Fruit fly (Drosophila melanogaster): ENCODE data around the gene rept.

The rept gene

DNA sequence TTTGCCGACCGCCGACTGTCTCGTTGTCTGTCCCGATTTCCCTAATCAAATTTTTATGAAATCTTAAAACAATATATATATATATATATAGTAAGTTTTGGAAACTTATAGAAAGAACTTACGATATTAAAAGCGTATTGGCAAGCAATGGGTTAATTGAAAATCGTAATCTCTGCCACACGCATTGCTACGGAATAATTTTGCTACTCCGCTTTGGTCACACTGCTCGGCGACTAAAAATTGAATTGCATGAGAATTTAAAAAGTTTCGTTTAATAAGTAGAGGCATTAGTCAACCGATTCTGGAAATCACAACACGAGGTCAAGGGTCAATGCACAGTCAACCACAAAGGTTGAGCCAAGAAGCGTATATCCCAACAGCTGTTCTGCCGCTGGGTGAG is 6.1 kb downstream of the rept start, which contains the start of gene Bet1 (continued):
- TF ChIP-seq CG9932 (GFP tag; IDR thresholded peaks at IDR 0.05) = peak; percentile 50
- peak; percentile 6 for TF ChIP-seq CG15269 (tag; optimal IDR thresholded peaks at IDR 0.05)
- TF ChIP-seq yki (optimal IDR thresholded peaks at IDR 0.05) = no peak
- TF ChIP-seq CG18262 (tag; optimal IDR thresholded peaks at IDR 0.05) = no peak
- no peak for TF ChIP-seq Oaz (GFP tag; IDR thresholded peaks at IDR 0.05)
- no peak for TF ChIP-seq CG8290 (GFP tag; optimal IDR thresholded peaks at IDR 0.05)
- TF ChIP-seq CG8290 (tag; optimal IDR thresholded peaks at IDR 0.05) = peak in 1 of 2 experiments; percentile 4
- no peak for TF ChIP-seq CG16779 (GFP tag; IDR thresholded peaks at IDR 0.05)
- TF ChIP-seq Med (GFP tag) = peak; percentile 55
- TF ChIP-seq Xrp1 (GFP tag; IDR thresholded peaks at IDR 0.05) = peak; percentile 33; the same call in 1 of the 2 replicates
- peak; percentile 13 for TF ChIP-seq CG10209 (GFP tag; optimal IDR thresholded peaks at IDR 0.05)
- no peak for TF ChIP-seq Max (GFP tag; optimal IDR thresholded peaks at IDR 0.05)
- TF ChIP-seq CG2199 (GFP tag; IDR thresholded peaks at IDR 0.05) = no peak
- no peak for TF ChIP-seq Sox100B (GFP tag; optimal IDR thresholded peaks at IDR 0.05)
- TF ChIP-seq CG3847 (GFP tag; IDR thresholded peaks at IDR 0.05) = 0 out of 2 replicates have a peak, but pooled peaks have one; percentile 24
- peak; percentile 58 for TF ChIP-seq slbo (GFP tag; IDR thresholded peaks at IDR 0.05)
- TF ChIP-seq bbx (GFP tag; IDR thresholded peaks at IDR 0.05; ENCODE audit: partially characterized antibody) = 0 out of 2 replicates have a peak, but pooled peaks have one; percentile 21
- TF ChIP-seq insv (GFP tag; optimal IDR thresholded peaks at IDR 0.05) = no peak
- no peak for TF ChIP-seq CG31441 (GFP tag; IDR thresholded peaks at IDR 0.05)
- no peak for TF ChIP-seq wek (GFP tag; optimal IDR thresholded peaks at IDR 0.05)
- peak; percentile 21 for TF ChIP-seq trem (tag; optimal IDR thresholded peaks at IDR 0.05)
- peak; percentile 38; the same call in 1 of the 3 replicates for TF ChIP-seq Optix (GFP tag; IDR thresholded peaks at IDR 0.05)
- TF ChIP-seq H2.0 (GFP tag; IDR thresholded peaks at IDR 0.05) = peak; percentile 40; the same call in 1 of the 2 replicates
- no peak for TF ChIP-seq CG12071 (GFP tag; optimal IDR thresholded peaks at IDR 0.05)
- no peak for TF ChIP-seq hkb (optimal IDR thresholded peaks at IDR 0.05)
- no peak for TF ChIP-seq hkb (GFP tag; IDR thresholded peaks at IDR 0.05)
- TF ChIP-seq Ptx1 (GFP tag; IDR thresholded peaks at IDR 0.05) = 0 out of 2 replicates have a peak, but pooled peaks have one; percentile 7
- TF ChIP-seq CG1024 (GFP tag; IDR thresholded peaks at IDR 0.05) = no peak
- TF ChIP-seq Chrac-16 (GFP tag; optimal IDR thresholded peaks at IDR 0.05) = no peak
- no peak for TF ChIP-seq TFAM (GFP tag; optimal IDR thresholded peaks at IDR 0.05)
- TF ChIP-seq CG34422 (GFP tag; IDR thresholded peaks at IDR 0.05) = 0 out of 3 replicates have a peak, but pooled peaks have one; percentile 23
- no peak for TF ChIP-seq prd (optimal IDR thresholded peaks at IDR 0.05)
- peak; percentile 34; the same call in 1 of the 3 replicates for TF ChIP-seq prd (GFP tag; IDR thresholded peaks at IDR 0.05)
- peak; percentile 25 for TF ChIP-seq Elba2 (GFP tag; optimal IDR thresholded peaks at IDR 0.05)
- no peak for TF ChIP-seq CG14441 (GFP tag; IDR thresholded peaks at IDR 0.05)
- TF ChIP-seq CG32532 (GFP tag; IDR thresholded peaks at IDR 0.05) = peak; percentile 55; the same call in 1 of the 2 replicates
- no peak for TF ChIP-seq sc (optimal IDR thresholded peaks at IDR 0.05)
- TF ChIP-seq sc (GFP tag; optimal IDR thresholded peaks at IDR 0.05) = no peak
- no peak for TF ChIP-seq pan (optimal IDR thresholded peaks at IDR 0.05)
- peak in 1 of 2 experiments; percentile 41 for TF ChIP-seq pan (GFP tag; optimal IDR thresholded peaks at IDR 0.05 in 1 of 2, IDR thresholded peaks at IDR 0.05 in 1 of 2)
- TF ChIP-seq CG4617 (GFP tag; optimal IDR thresholded peaks at IDR 0.05; ENCODE audit: borderline replicate concordance) = peak; percentile 20
- TF ChIP-seq MBD-R2 (GFP tag; IDR thresholded peaks at IDR 0.05) = peak; percentile 55
- peak; percentile 14; the same call in 1 of the 2 replicates for TF ChIP-seq NFAT (GFP tag; IDR thresholded peaks at IDR 0.05)
- peak; percentile 21 for TF ChIP-seq YL-1 (GFP tag; optimal IDR thresholded peaks at IDR 0.05)
- TF ChIP-seq zen (tag; optimal IDR thresholded peaks at IDR 0.05) = peak; percentile 20
- peak; percentile 24; the same call in 1 of the 2 replicates for TF ChIP-seq CG4404 (GFP tag; IDR thresholded peaks at IDR 0.05)
- TF ChIP-seq pzg (GFP tag; optimal IDR thresholded peaks at IDR 0.05) = peak; percentile 34
- no peak for TF ChIP-seq B-H2 (GFP tag; optimal IDR thresholded peaks at IDR 0.05)
- 0 out of 3 replicates have a peak, but pooled peaks have one; percentile 38 for TF ChIP-seq ci (GFP tag; IDR thresholded peaks at IDR 0.05)
- peak; percentile 54 for TF ChIP-seq MESR4 (GFP tag; optimal IDR thresholded peaks at IDR 0.05)
- no peak for TF ChIP-seq CG9609 (GFP tag; optimal IDR thresholded peaks at IDR 0.05)
- TF ChIP-seq slou (GFP tag; optimal IDR thresholded peaks at IDR 0.05) = no peak
- peak; percentile 0 for TF ChIP-seq CG10147 (GFP tag; optimal IDR thresholded peaks at IDR 0.05)

Measured in whole organism, embryonic.